Worm (Caenorhabditis elegans): ENCODE results near the gene F53H8.3.
A peak's percentile ranks its signal among the peaks of the same experiment; 100 is the strongest.

F53H8.3 gene

ce11 chrX:926125-926524 lies 12.2 kb upstream of the F53H8.3 start:
- no peak for TF ChIP-seq ztf-29 (GFP tag; IDR thresholded peaks at IDR 0.05)
- no peak for TF ChIP-seq T22C8.4 (GFP tag; IDR thresholded peaks at IDR 0.05)
- TF ChIP-seq klf-2 (GFP tag; conservative IDR thresholded peaks at IDR 0.05): no peak
- no peak for TF ChIP-seq flt-1 (GFP tag; IDR thresholded peaks at IDR 0.05)
- TF ChIP-seq cog-1 (tag; optimal IDR thresholded peaks at IDR 0.05): no peak
- no peak for TF ChIP-seq tab-1 (GFP tag; IDR thresholded peaks at IDR 0.05)
- TF ChIP-seq med-1 (GFP tag; optimal IDR thresholded peaks at IDR 0.05; ENCODE audit: insufficient read depth): no peak

ce11 chrX:927632-928031 lies 10.7 kb upstream of the F53H8.3 start:
- TF ChIP-seq ref-1 (GFP tag; conservative IDR thresholded peaks at IDR 0.05) (no peak), T22C8.4 (GFP tag; IDR thresholded peaks at IDR 0.05) (no peak), klf-2 (GFP tag; conservative IDR thresholded peaks at IDR 0.05) (no peak), ztf-23 (GFP tag; IDR thresholded peaks at IDR 0.05) (no peak), flt-1 (GFP tag; IDR thresholded peaks at IDR 0.05) (no peak), ztf-29 (GFP tag; IDR thresholded peaks at IDR 0.05) (no peak), cog-1 (tag; optimal IDR thresholded peaks at IDR 0.05) (no peak), tab-1 (GFP tag; IDR thresholded peaks at IDR 0.05) (no peak), med-1 (GFP tag; optimal IDR thresholded peaks at IDR 0.05; ENCODE audit: insufficient read depth) (no peak)

ce11 chrX:932874-933273 lies 5.5 kb upstream of the F53H8.3 start:
- no peak for TF ChIP-seq flt-1 (GFP tag; IDR thresholded peaks at IDR 0.05)
- no peak for TF ChIP-seq klf-2 (GFP tag; conservative IDR thresholded peaks at IDR 0.05)
- no peak for TF ChIP-seq tab-1 (GFP tag; IDR thresholded peaks at IDR 0.05)
- no peak for TF ChIP-seq cog-1 (tag; optimal IDR thresholded peaks at IDR 0.05)
- no peak for TF ChIP-seq T22C8.4 (GFP tag; IDR thresholded peaks at IDR 0.05)
- no peak for TF ChIP-seq ztf-23 (GFP tag; IDR thresholded peaks at IDR 0.05)
- no peak for TF ChIP-seq ztf-29 (GFP tag; IDR thresholded peaks at IDR 0.05)
- no peak for TF ChIP-seq med-1 (GFP tag; optimal IDR thresholded peaks at IDR 0.05; ENCODE audit: insufficient read depth)
- no peak for TF ChIP-seq ref-1 (GFP tag; conservative IDR thresholded peaks at IDR 0.05)

ce11 chrX:933504-933903 lies 4.8 kb upstream of the F53H8.3 start, which contains the start of gene F35H12.1:
TSS of gene F35H12.1 (plus strand) at chrX:933804.
- TF ChIP-seq med-1 (GFP tag; optimal IDR thresholded peaks at IDR 0.05; ENCODE audit: insufficient read depth) (no peak), ztf-23 (GFP tag; IDR thresholded peaks at IDR 0.05) (no peak), tab-1 (GFP tag; IDR thresholded peaks at IDR 0.05) (no peak), ref-1 (GFP tag; conservative IDR thresholded peaks at IDR 0.05) (no peak), T22C8.4 (GFP tag; IDR thresholded peaks at IDR 0.05) (no peak), cog-1 (tag; optimal IDR thresholded peaks at IDR 0.05) (no peak), ztf-29 (GFP tag; IDR thresholded peaks at IDR 0.05) (no peak), flt-1 (GFP tag; IDR thresholded peaks at IDR 0.05) (no peak), klf-2 (GFP tag; conservative IDR thresholded peaks at IDR 0.05) (no peak)

ce11 chrX:936013-936412 lies 2.3 kb upstream of the F53H8.3 start:
- TF ChIP-seq ztf-29 (GFP tag; IDR thresholded peaks at IDR 0.05): no peak
- no peak for TF ChIP-seq flt-1 (GFP tag; IDR thresholded peaks at IDR 0.05)
- no peak for TF ChIP-seq T22C8.4 (GFP tag; IDR thresholded peaks at IDR 0.05)
- no peak for TF ChIP-seq med-1 (GFP tag; optimal IDR thresholded peaks at IDR 0.05; ENCODE audit: insufficient read depth)
- no peak for TF ChIP-seq tab-1 (GFP tag; IDR thresholded peaks at IDR 0.05)
- TF ChIP-seq ref-1 (GFP tag; conservative IDR thresholded peaks at IDR 0.05): no peak
- no peak for TF ChIP-seq klf-2 (GFP tag; conservative IDR thresholded peaks at IDR 0.05)
- no peak for TF ChIP-seq cog-1 (tag; optimal IDR thresholded peaks at IDR 0.05)
- TF ChIP-seq ztf-23 (GFP tag; IDR thresholded peaks at IDR 0.05): no peak

- 0 out of 2 replicates have a peak, but pooled peaks have one; percentile 18 for TF ChIP-seq tab-1 (GFP tag; IDR thresholded peaks at IDR 0.05)
- peak; percentile 17; the same call in 1 of the 2 replicates for TF ChIP-seq flt-1 (GFP tag; IDR thresholded peaks at IDR 0.05)
These were observed 5.4 kb downstream of the F53H8.3 start for ce11 chrX:943698-944097.

ce11 chrX:945669-946068 lies 7.3 kb downstream of the F53H8.3 start:
- no peak for TF ChIP-seq ztf-23 (GFP tag; IDR thresholded peaks at IDR 0.05)
- no peak for TF ChIP-seq tab-1 (GFP tag; IDR thresholded peaks at IDR 0.05)
- TF ChIP-seq ztf-29 (GFP tag; IDR thresholded peaks at IDR 0.05): no peak
- no peak for TF ChIP-seq ref-1 (GFP tag; conservative IDR thresholded peaks at IDR 0.05)
- no peak for TF ChIP-seq flt-1 (GFP tag; IDR thresholded peaks at IDR 0.05)
- no peak for TF ChIP-seq klf-2 (GFP tag; conservative IDR thresholded peaks at IDR 0.05)
- no peak for TF ChIP-seq cog-1 (tag; optimal IDR thresholded peaks at IDR 0.05)

- no peak for TF ChIP-seq ztf-23 (GFP tag; IDR thresholded peaks at IDR 0.05)
- no peak for TF ChIP-seq flt-1 (GFP tag; IDR thresholded peaks at IDR 0.05)
- no peak for TF ChIP-seq klf-2 (GFP tag; conservative IDR thresholded peaks at IDR 0.05)
- no peak for TF ChIP-seq T22C8.4 (GFP tag; IDR thresholded peaks at IDR 0.05)
- TF ChIP-seq tab-1 (GFP tag; IDR thresholded peaks at IDR 0.05): no peak
- no peak for TF ChIP-seq ztf-29 (GFP tag; IDR thresholded peaks at IDR 0.05)
- no peak for TF ChIP-seq med-1 (GFP tag; optimal IDR thresholded peaks at IDR 0.05; ENCODE audit: insufficient read depth)
- TF ChIP-seq cog-1 (tag; optimal IDR thresholded peaks at IDR 0.05): no peak
- no peak for TF ChIP-seq ref-1 (GFP tag; conservative IDR thresholded peaks at IDR 0.05)
These were observed 9.5 kb downstream of the F53H8.3 start for ce11 chrX:947885-948284.

ce11 chrX:948783-949182 lies 10.4 kb downstream of the F53H8.3 start, which contains the start of gene sms-2:
TSS of gene sms-2 (minus strand) at chrX:948883.
- TF ChIP-seq tab-1 (GFP tag; IDR thresholded peaks at IDR 0.05) (no peak), med-1 (GFP tag; optimal IDR thresholded peaks at IDR 0.05; ENCODE audit: insufficient read depth) (no peak), T22C8.4 (GFP tag; IDR thresholded peaks at IDR 0.05) (no peak), ztf-23 (GFP tag; IDR thresholded peaks at IDR 0.05) (no peak), ztf-29 (GFP tag; IDR thresholded peaks at IDR 0.05) (no peak), ref-1 (GFP tag; conservative IDR thresholded peaks at IDR 0.05) (no peak), flt-1 (GFP tag; IDR thresholded peaks at IDR 0.05) (no peak), cog-1 (tag; optimal IDR thresholded peaks at IDR 0.05) (no peak), klf-2 (GFP tag; conservative IDR thresholded peaks at IDR 0.05) (no peak)

ce11 chrX:949466-949865 lies 11.1 kb downstream of the F53H8.3 start:
- TF ChIP-seq ztf-29 (GFP tag; IDR thresholded peaks at IDR 0.05) (no peak), cog-1 (tag; optimal IDR thresholded peaks at IDR 0.05) (peak; percentile 96), ref-1 (GFP tag; conservative IDR thresholded peaks at IDR 0.05) (no peak), klf-2 (GFP tag; conservative IDR thresholded peaks at IDR 0.05) (peak; percentile 59; the same call in 1 of the 2 replicates), tab-1 (GFP tag; IDR thresholded peaks at IDR 0.05) (peak; percentile 80), med-1 (GFP tag; optimal IDR thresholded peaks at IDR 0.05; ENCODE audit: insufficient read depth) (no peak), T22C8.4 (GFP tag; IDR thresholded peaks at IDR 0.05) (no peak), flt-1 (GFP tag; IDR thresholded peaks at IDR 0.05) (peak; percentile 79), ztf-23 (GFP tag; IDR thresholded peaks at IDR 0.05) (peak; percentile 69; the same call in 1 of the 2 replicates)
